Worm (Caenorhabditis elegans): ENCODE results near the gene Y77E11A.16.

The Y77E11A.16 gene

ce11 chrIV:1497448-1497847 lies 12.2 kb downstream of the Y77E11A.16 start, which contains the start of gene hxk-3 (continued):
- TF ChIP-seq B0019.2 (GFP tag; conservative IDR thresholded peaks at IDR 0.05) (no peak), pbrm-1 (GFP tag; IDR thresholded peaks at IDR 0.05) (no peak), let-607 (tag; optimal IDR thresholded peaks at IDR 0.05) (no peak), hmg-1.2 (GFP tag; IDR thresholded peaks at IDR 0.05) (peak; percentile 97), T07F8.4 (tag; optimal IDR thresholded peaks at IDR 0.05) (no peak), gei-17 (GFP tag; optimal IDR thresholded peaks at IDR 0.05) (no peak), somi-1 (GFP tag; optimal IDR thresholded peaks at IDR 0.05) (no peak), madf-8 (GFP tag; conservative IDR thresholded peaks at IDR 0.05) (no peak), die-1 (tag; optimal IDR thresholded peaks at IDR 0.05) (no peak)

- TF ChIP-seq nhr-80 (tag; optimal IDR thresholded peaks at IDR 0.05) (peak; percentile 24), lsy-27 (tag; optimal IDR thresholded peaks at IDR 0.05; ENCODE audit: borderline replicate concordance, insufficient read depth) (no peak)
Measured at ce11 chrIV:1510241-1510640, 25.0 kb downstream of the Y77E11A.16 start, which contains the start of gene txt-4. Gene txt-4, plus strand, starts transcription at chrIV:1510564.

ce11 chrIV:1512944-1513343 lies 27.7 kb downstream of the Y77E11A.16 start:
- no peak for TF ChIP-seq sea-2 (GFP tag; IDR thresholded peaks at IDR 0.05)

- 0 out of 2 replicates have a peak, but pooled peaks have one; percentile 59 for TF ChIP-seq nhr-120 (GFP tag; IDR thresholded peaks at IDR 0.05)
- no peak for TF ChIP-seq nhr-179 (tag; optimal IDR thresholded peaks at IDR 0.05)
- peak; percentile 56; the same call in 1 of the 2 replicates for TF ChIP-seq D2030.7 (GFP tag; IDR thresholded peaks at IDR 0.05)
- TF ChIP-seq xnd-1 (tag; optimal IDR thresholded peaks at IDR 0.05), result no peak
- no peak for TF ChIP-seq chd-7 (tag; optimal IDR thresholded peaks at IDR 0.05)
- TF ChIP-seq F33H1.4 (GFP tag; IDR thresholded peaks at IDR 0.05), result 0 out of 2 replicates have a peak, but pooled peaks have one; percentile 27
- no peak for TF ChIP-seq let-526 (GFP tag; IDR thresholded peaks at IDR 0.05)
- peak; percentile 65 for TF ChIP-seq rpc-1 (optimal IDR thresholded peaks at IDR 0.05)
- peak; percentile 83 for TF ChIP-seq rpc-1 (tag; optimal IDR thresholded peaks at IDR 0.05)
- no peak for TF ChIP-seq lsy-27 (tag; optimal IDR thresholded peaks at IDR 0.05; ENCODE audit: borderline replicate concordance, insufficient read depth)
- TF ChIP-seq F55B11.4 (tag; optimal IDR thresholded peaks at IDR 0.05; ENCODE audit: borderline replicate concordance, insufficient read depth), result no peak
- TF ChIP-seq him-1 (tag; optimal IDR thresholded peaks at IDR 0.05), result peak; percentile 83
- TF ChIP-seq cebp-1 (GFP tag; IDR thresholded peaks at IDR 0.05), result no peak
- TF ChIP-seq cebp-1 (tag; optimal IDR thresholded peaks at IDR 0.05), result no peak
- no peak for TF ChIP-seq lin-54 (GFP tag; optimal IDR thresholded peaks at IDR 0.05)
- TF ChIP-seq mcd-1 (GFP tag; IDR thresholded peaks at IDR 0.05), result peak; percentile 37; the same call in 1 of the 2 replicates
- TF ChIP-seq madf-6 (GFP tag; IDR thresholded peaks at IDR 0.05), result 0 out of 2 replicates have a peak, but pooled peaks have one; percentile 31
- TF ChIP-seq unc-62 (GFP tag; optimal IDR thresholded peaks at IDR 0.05), result no peak
- TF ChIP-seq snpc-4 (GFP tag; optimal IDR thresholded peaks at IDR 0.05), result no peak
- TF ChIP-seq snpc-4 (tag; optimal IDR thresholded peaks at IDR 0.05), result peak in 1 of 4 experiments; percentile 12
- TF ChIP-seq madf-10 (tag; optimal IDR thresholded peaks at IDR 0.05), result peak; percentile 12
- TF ChIP-seq rcor-1 (GFP tag; IDR thresholded peaks at IDR 0.05), result 0 out of 2 replicates have a peak, but pooled peaks have one; percentile 27
- TF ChIP-seq F49E8.2 (tag; optimal IDR thresholded peaks at IDR 0.05; ENCODE audit: insufficient read depth), result peak; percentile 18
- TF ChIP-seq C06A6.2 (GFP tag; conservative IDR thresholded peaks at IDR 0.05), result no peak
- peak; percentile 9 for TF ChIP-seq lsl-1 (GFP tag; optimal IDR thresholded peaks at IDR 0.05)
- no peak for TF ChIP-seq pbrm-1 (GFP tag; IDR thresholded peaks at IDR 0.05)
- TF ChIP-seq ztf-18 (tag; optimal IDR thresholded peaks at IDR 0.05), result peak; percentile 46
- TF ChIP-seq die-1 (tag; optimal IDR thresholded peaks at IDR 0.05), result peak; percentile 64
- 0 out of 2 replicates have a peak, but pooled peaks have one; percentile 32 for TF ChIP-seq zfh-2 (GFP tag; conservative IDR thresholded peaks at IDR 0.05)
- peak; percentile 52; the same call in 1 of the 2 replicates for TF ChIP-seq dox-1 (GFP tag; IDR thresholded peaks at IDR 0.05)
- peak; percentile 47 for TF ChIP-seq F23B12.7 (tag; optimal IDR thresholded peaks at IDR 0.05; ENCODE audit: insufficient read depth)
- peak; percentile 21 for TF ChIP-seq mxl-1 (tag; optimal IDR thresholded peaks at IDR 0.05)
- TF ChIP-seq attf-5 (GFP tag; optimal IDR thresholded peaks at IDR 0.05), result peak; percentile 25
- peak; percentile 74 for TF ChIP-seq B0261.1 (tag; optimal IDR thresholded peaks at IDR 0.05)
Measured at ce11 chrIV:1514415-1514814, 29.2 kb downstream of the Y77E11A.16 start.
